Worm (Caenorhabditis elegans) whole organism, L2 larva: ENCODE data around the gene nrde-4.

ENCODE experiments used
- aly-2 ChIP-seq: fragments of 150-350 bp; optimal IDR thresholded peaks from 2 replicates; lab custom pipeline; 2014; ENCODE audit warnings: missing biosample characterization, missing genetic modification characterization
- lsy-2 ChIP-seq, 2 experiments: fragments of 150-350 bp in 1 of 2; sonication (generic microtip) in 1 of 2; optimal IDR thresholded peaks; 2 replicates each; lab custom pipeline; 2014 to 2017; ENCODE audit warnings: missing biosample characterization in 2 of 2, missing genetic modification characterization in 2 of 2
- nhr-12 ChIP-seq: fragments of 150-350 bp; optimal IDR thresholded peaks from 2 replicates; lab custom pipeline; 2014; ENCODE audit warnings: missing biosample characterization, missing genetic modification characterization
- nhr-21 ChIP-seq: fragments of 150-350 bp; optimal IDR thresholded peaks from 2 replicates; lab custom pipeline; 2014; ENCODE audit warnings: missing biosample characterization, missing genetic modification characterization
- nhr-237 ChIP-seq: fragments of 150-350 bp; optimal IDR thresholded peaks from 2 replicates; lab custom pipeline; 2014; ENCODE audit warnings: missing biosample characterization, missing genetic modification characterization
- ztf-11 ChIP-seq: sonication (generic microtip); optimal IDR thresholded peaks from 2 replicates; lab custom pipeline; 2017; ENCODE audit warnings: missing biosample characterization, missing genetic modification characterization

- TF ChIP-seq nhr-12 (no peak), aly-2 (no peak), nhr-21 (tag; lab: Kevin White, UChicago) (no peak), nhr-237 (tag; lab: Kevin White, UChicago) (no peak), lsy-2 (tag; optimal IDR thresholded peaks at IDR 0.05; lab: Kevin White, UChicago) (no peak), ztf-11 (tag; lab: Kevin White, UChicago) (no peak)
These were observed 38.4 kb upstream of the nrde-4 start for ce11 chrIV:7692451-7692850.
